Worm (Caenorhabditis elegans): ENCODE data around the gene C54C6.7.

C54C6.7 gene

ce11 chrIII:3550364-3550763, 4.1 kb upstream of the C54C6.7 start:
- no peak for TF ChIP-seq egl-5 (tag; optimal IDR thresholded peaks at IDR 0.05)
- no peak for TF ChIP-seq mdl-1 (tag; optimal IDR thresholded peaks at IDR 0.05)
- no peak for TF ChIP-seq ceh-9 (tag; optimal IDR thresholded peaks at IDR 0.05)
- TF ChIP-seq nhr-43 (tag; optimal IDR thresholded peaks at IDR 0.05; ENCODE audit: poor library complexity, severe bottlenecking), result no peak
- no peak for TF ChIP-seq lin-39 (tag; optimal IDR thresholded peaks at IDR 0.05)
- no peak for TF ChIP-seq ceh-82 (tag; optimal IDR thresholded peaks at IDR 0.05)
- TF ChIP-seq elt-2 (tag; optimal IDR thresholded peaks at IDR 0.05), result no peak

DNA sequence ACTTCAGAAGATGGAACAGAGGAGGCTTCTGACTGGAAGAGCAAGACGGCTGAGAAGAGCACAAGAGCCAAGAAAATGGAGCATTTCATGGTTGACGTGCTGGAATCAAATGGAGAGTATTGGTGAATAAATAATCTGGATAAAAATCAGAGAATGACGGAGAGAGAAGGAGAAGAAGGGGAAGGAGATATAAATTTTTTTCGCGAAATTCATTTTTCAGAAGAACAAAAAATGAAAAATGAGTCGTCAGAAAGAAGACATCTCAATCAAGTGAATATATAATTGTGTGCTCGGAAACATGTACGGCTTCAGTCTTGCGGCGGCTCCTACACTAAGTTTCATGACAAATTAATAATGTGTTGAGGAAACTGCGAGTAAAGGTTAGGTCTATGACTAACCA, 3.5 kb upstream of the C54C6.7 start, which contains the start of gene C54C6.5:
C54C6.5 (minus strand) TSS at position 101 of the 400 bp plus-strand sequence.
- no peak for TF ChIP-seq nhr-23 (tag; optimal IDR thresholded peaks at IDR 0.05)
- TF ChIP-seq pha-4 (tag; optimal IDR thresholded peaks at IDR 0.05), result no peak
- no peak for TF ChIP-seq elt-2 (tag; optimal IDR thresholded peaks at IDR 0.05)
- no peak for TF ChIP-seq nhr-237 (tag; optimal IDR thresholded peaks at IDR 0.05)
- no peak for TF ChIP-seq daf-12 (tag; optimal IDR thresholded peaks at IDR 0.05)
- TF ChIP-seq mdl-1 (tag; optimal IDR thresholded peaks at IDR 0.05), result no peak
- no peak for TF ChIP-seq elt-1 (tag; optimal IDR thresholded peaks at IDR 0.05)
- no peak for TF ChIP-seq nhr-12 (tag; optimal IDR thresholded peaks at IDR 0.05)
- no peak for TF ChIP-seq ceh-82 (tag; optimal IDR thresholded peaks at IDR 0.05)
- no peak for TF ChIP-seq fos-1 (tag; optimal IDR thresholded peaks at IDR 0.05)
- TF ChIP-seq mml-1 (tag; optimal IDR thresholded peaks at IDR 0.05), result no peak
- no peak for TF ChIP-seq skn-1 (tag; optimal IDR thresholded peaks at IDR 0.05)
- no peak for TF ChIP-seq ceh-16 (tag; optimal IDR thresholded peaks at IDR 0.05)
- TF ChIP-seq sea-2 (GFP tag; optimal IDR thresholded peaks at IDR 0.05), result no peak
- no peak for TF ChIP-seq zag-1 (tag; optimal IDR thresholded peaks at IDR 0.05)
- no peak for TF ChIP-seq nfya-1 (tag; optimal IDR thresholded peaks at IDR 0.05; ENCODE audit: insufficient read depth)
- TF ChIP-seq lin-15B (tag; optimal IDR thresholded peaks at IDR 0.05), result no peak
- no peak for TF ChIP-seq nhr-76 (tag; optimal IDR thresholded peaks at IDR 0.05)
- no peak for TF ChIP-seq lin-39 (tag; optimal IDR thresholded peaks at IDR 0.05)
- TF ChIP-seq fkh-10 (GFP tag; optimal IDR thresholded peaks at IDR 0.05), result no peak

DNA sequence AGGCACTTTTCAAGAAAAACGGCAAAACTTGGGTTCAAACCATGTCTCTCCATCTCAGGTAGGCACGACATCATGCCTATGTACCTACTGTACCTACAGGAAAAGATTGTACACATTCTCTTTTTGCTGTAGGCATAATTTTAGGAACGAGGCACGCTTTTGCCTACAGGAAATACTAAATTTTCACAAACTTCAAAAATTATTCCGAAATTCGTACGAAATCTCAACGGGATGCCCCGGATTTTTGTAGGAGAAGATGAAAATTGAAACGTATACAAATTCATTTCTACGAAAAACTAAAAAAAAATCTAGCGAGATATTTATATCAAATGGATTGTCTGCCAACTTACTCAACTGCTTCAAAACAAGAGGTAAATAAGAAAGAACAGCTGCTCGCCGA, 1.8 kb upstream of the C54C6.7 start, which contains the start of gene C54C6.11:
C54C6.11 (plus strand) TSS at position 301 of the 400 bp plus-strand sequence.
- no peak for TF ChIP-seq nhr-67 (tag; optimal IDR thresholded peaks at IDR 0.05)
- no peak for TF ChIP-seq nfya-1 (tag; optimal IDR thresholded peaks at IDR 0.05; ENCODE audit: insufficient read depth)

DNA sequence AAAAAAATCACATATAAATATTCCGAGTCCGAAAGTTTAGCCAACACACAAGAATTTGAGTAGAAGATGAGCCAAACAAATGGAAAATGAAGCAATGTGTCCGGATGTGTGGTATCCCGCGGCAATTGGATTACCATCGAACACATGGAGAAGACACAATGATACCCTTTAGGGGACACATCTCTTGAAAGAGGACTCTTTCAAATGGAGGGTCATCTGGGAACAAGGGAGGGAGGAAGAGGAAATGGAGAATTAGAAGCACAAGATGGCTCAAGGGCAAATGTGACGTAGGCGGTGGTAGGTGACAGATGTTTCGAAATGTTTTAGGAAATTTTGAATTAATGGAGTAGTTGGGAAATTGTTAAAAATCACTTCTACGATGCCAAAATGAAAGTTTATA, 3.2 kb downstream of the C54C6.7 start:
- TF ChIP-seq lin-39 (tag; optimal IDR thresholded peaks at IDR 0.05) (peak; percentile 3), fkh-10 (GFP tag; optimal IDR thresholded peaks at IDR 0.05) (no peak)

- no peak for TF ChIP-seq elt-3 (tag; optimal IDR thresholded peaks at IDR 0.05)
- TF ChIP-seq lin-15B (tag; optimal IDR thresholded peaks at IDR 0.05), result peak; percentile 8
- no peak for TF ChIP-seq ztf-4 (tag; optimal IDR thresholded peaks at IDR 0.05)
- TF ChIP-seq nfya-1 (tag; optimal IDR thresholded peaks at IDR 0.05; ENCODE audit: insufficient read depth), result peak; percentile 68
- TF ChIP-seq fkh-2 (tag; optimal IDR thresholded peaks at IDR 0.05), result no peak
- no peak for TF ChIP-seq elt-2 (tag; optimal IDR thresholded peaks at IDR 0.05)
- peak; percentile 62 for TF ChIP-seq lin-39 (tag; optimal IDR thresholded peaks at IDR 0.05)
- TF ChIP-seq fkh-10 (GFP tag; optimal IDR thresholded peaks at IDR 0.05), result no peak
- no peak for TF ChIP-seq snpc-4 (tag; optimal IDR thresholded peaks at IDR 0.05)
- TF ChIP-seq sea-2 (GFP tag; optimal IDR thresholded peaks at IDR 0.05), result peak; percentile 0
- no peak for TF ChIP-seq nhr-25 (tag; optimal IDR thresholded peaks at IDR 0.05)
- TF ChIP-seq hmg-11 (tag; optimal IDR thresholded peaks at IDR 0.05), result peak; percentile 38
- TF ChIP-seq zag-1 (tag; optimal IDR thresholded peaks at IDR 0.05), result no peak
- TF ChIP-seq ztf-11 (tag; optimal IDR thresholded peaks at IDR 0.05), result no peak
Observed at ce11 chrIII:3542105-3542504, 4.1 kb downstream of the C54C6.7 start.

- TF ChIP-seq nhr-43 (tag; optimal IDR thresholded peaks at IDR 0.05; ENCODE audit: poor library complexity, severe bottlenecking) (no peak), sea-2 (GFP tag; optimal IDR thresholded peaks at IDR 0.05) (no peak), eor-1 (tag; optimal IDR thresholded peaks at IDR 0.05) (no peak), pha-4 (tag; optimal IDR thresholded peaks at IDR 0.05) (no peak), egl-5 (tag; optimal IDR thresholded peaks at IDR 0.05) (no peak), ceh-82 (tag; optimal IDR thresholded peaks at IDR 0.05) (no peak), nhr-25 (tag; optimal IDR thresholded peaks at IDR 0.05) (no peak), nhr-28 (tag; optimal IDR thresholded peaks at IDR 0.05) (no peak), egl-27 (tag; optimal IDR thresholded peaks at IDR 0.05) (no peak), ama-1 (optimal IDR thresholded peaks at IDR 0.05) (no peak), lsy-12 (tag; optimal IDR thresholded peaks at IDR 0.05) (no peak), ztf-4 (tag; optimal IDR thresholded peaks at IDR 0.05) (no peak), ceh-28 (tag; optimal IDR thresholded peaks at IDR 0.05) (no peak), jun-1 (tag; optimal IDR thresholded peaks at IDR 0.05) (no peak), nhr-67 (tag; optimal IDR thresholded peaks at IDR 0.05) (no peak), nhr-76 (tag; optimal IDR thresholded peaks at IDR 0.05) (no peak)
Observed at ce11 chrIII:3541539-3541938, 4.7 kb downstream of the C54C6.7 start, which contains the start of gene ben-1. TSS of gene ben-1 (minus strand) at chrIII:3541639.

Measured in whole organism, L3 larva.